Worm (Caenorhabditis elegans) whole organism, L1 larva: ENCODE results near the gene Y22D7AR.14.

Source experiments
- C34B4.2 ChIP-seq: sonication (generic microtip); optimal IDR thresholded peaks from 2 replicates; lab custom pipeline; 2017; ENCODE audit warnings: mild to moderate bottlenecking, missing genetic modification characterization, missing compliant biosample characterization
- Y116A8C.19 ChIP-seq: sonication (generic microtip); optimal IDR thresholded peaks from 2 replicates; lab custom pipeline; 2016; ENCODE audit warnings: missing compliant biosample characterization, missing genetic modification characterization, borderline replicate concordance
- aha-1 ChIP-seq: fragments of 150-350 bp; optimal IDR thresholded peaks from 2 replicates; lab custom pipeline; 2014; ENCODE audit warnings: missing biosample characterization, missing genetic modification characterization
- aly-2 ChIP-seq: fragments of 150-350 bp; optimal IDR thresholded peaks from 2 replicates; lab custom pipeline; 2014; ENCODE audit warnings: missing biosample characterization, missing genetic modification characterization
- ceh-63 ChIP-seq: fragments of 200-800 bp; sonication (Bioruptor generic); optimal IDR thresholded peaks from 2 replicates; lab custom pipeline; 2018; ENCODE audit warnings: mild to moderate bottlenecking, missing genetic modification characterization, missing compliant biosample characterization
- ceh-82 ChIP-seq, 3 experiments: fragments of 150-350 bp in 1 of 3; sonication (generic microtip) in 2 of 3; optimal IDR thresholded peaks; 2 replicates each; lab custom pipeline; 2014 to 2017; ENCODE audit warnings: missing biosample characterization in 3 of 3, missing genetic modification characterization in 3 of 3
- ceh-88 ChIP-seq: fragments of 200-800 bp; sonication (Bioruptor generic); IDR thresholded peaks from 2 replicates; pipeline ENCODE4 v1.3.6; 2022; ENCODE audit warnings: missing genetic modification characterization, missing compliant biosample characterization
- dsc-1 ChIP-seq: sonication (generic microtip); optimal IDR thresholded peaks from 2 replicates; lab custom pipeline; 2016; ENCODE audit warnings: mild to moderate bottlenecking, missing genetic modification characterization, missing compliant biosample characterization
- efl-1 ChIP-seq, 4 experiments: fragments of 150-350 bp; optimal IDR thresholded peaks in 3 of 4; peaks in 1 of 4; 1 replicate in 1 of 4; 2 replicates in 3 of 4; lab custom pipeline; 2014; ENCODE audit warnings: missing biosample characterization in 2 of 4, missing genetic modification characterization in 2 of 4, missing genetic modification reagents in 2 of 4
- egl-13 ChIP-seq: sonication (generic microtip); optimal IDR thresholded peaks from 2 replicates; lab custom pipeline; 2016; ENCODE audit warnings: missing genotype, missing genetic modification reagents, missing genetic modification characterization, missing compliant biosample characterization
- ets-5 ChIP-seq: fragments of 200-800 bp; sonication (Bioruptor generic); IDR thresholded peaks from 2 replicates; pipeline ENCODE4 v1.3.6; 2022; ENCODE audit warnings: missing genetic modification characterization, missing compliant biosample characterization
- fkh-8 ChIP-seq: sonication (generic microtip); optimal IDR thresholded peaks from 2 replicates; lab custom pipeline; 2016; ENCODE audit warnings: mild to moderate bottlenecking, missing genetic modification characterization, missing compliant biosample characterization
- grh-1 ChIP-seq: fragments of 200-800 bp; sonication (Bioruptor generic); IDR thresholded peaks from 2 replicates; pipeline ENCODE4 v1.3.6; 2022; ENCODE audit warnings: missing genetic modification reagents, missing genetic modification characterization, missing compliant biosample characterization
- hlh-17 ChIP-seq: fragments of 200-800 bp; sonication (Bioruptor generic); optimal IDR thresholded peaks from 2 replicates; lab custom pipeline; 2018; ENCODE audit warnings: missing genetic modification characterization, mild to moderate bottlenecking, missing compliant biosample characterization, moderate library complexity, borderline replicate concordance
- hpl-2 ChIP-seq: fragments of 150-350 bp; optimal IDR thresholded peaks from 2 replicates; lab custom pipeline; 2014; ENCODE audit warnings: missing biosample characterization, missing genetic modification reagents, missing genetic modification characterization
- lin-14 ChIP-seq: fragments of 200-800 bp; sonication (Bioruptor generic); optimal IDR thresholded peaks from 2 replicates; lab custom pipeline; 2018; ENCODE audit warnings: mild to moderate bottlenecking, missing genetic modification characterization, moderate library complexity, missing compliant biosample characterization
- lir-3 ChIP-seq: sonication (generic microtip); optimal IDR thresholded peaks from 2 replicates; lab custom pipeline; 2016; ENCODE audit warnings: mild to moderate bottlenecking, missing genetic modification characterization, moderate library complexity, missing compliant biosample characterization; ENCODE audit not compliant: poor library complexity
- mdl-1 ChIP-seq, 2 experiments: fragments of 150-350 bp; optimal IDR thresholded peaks; 2 replicates each; lab custom pipeline; 2014 to 2017; ENCODE audit warnings: missing biosample characterization in 2 of 2, missing genetic modification characterization in 2 of 2, inconsistent platforms in 1 of 2
- nhr-19 ChIP-seq: fragments of 200-800 bp; sonication (Bioruptor generic); conservative IDR thresholded peaks from 2 replicates; pipeline ENCODE4 v1.3.6; 2022; ENCODE audit warnings: missing genetic modification characterization, missing compliant biosample characterization
- nhr-71 ChIP-seq: sonication (generic microtip); optimal IDR thresholded peaks from 2 replicates; lab custom pipeline; 2016; ENCODE audit warnings: mild to moderate bottlenecking, missing genetic modification characterization, moderate library complexity, missing compliant biosample characterization
- nhr-77 ChIP-seq: fragments of 150-350 bp; optimal IDR thresholded peaks from 2 replicates; lab custom pipeline; 2014; ENCODE audit warnings: missing biosample characterization, missing genetic modification characterization
- nhr-85 ChIP-seq: sonication (generic microtip); peaks from one replicate; lab custom pipeline; 2016; ENCODE audit warnings: missing genetic modification characterization, inconsistent platforms, missing compliant biosample characterization
- pag-3 ChIP-seq: sonication (generic microtip); optimal IDR thresholded peaks from 2 replicates; lab custom pipeline; 2017; ENCODE audit warnings: missing genetic modification characterization, mild to moderate bottlenecking, missing compliant biosample characterization, antibody characterized with exemption, borderline replicate concordance; ENCODE audit not compliant: insufficient read depth
- pax-3 ChIP-seq: fragments of 200-800 bp; sonication (Bioruptor generic); optimal IDR thresholded peaks from 2 replicates; lab custom pipeline; 2018; ENCODE audit warnings: mild to moderate bottlenecking, missing genetic modification characterization, moderate library complexity, missing compliant biosample characterization
- unc-130 ChIP-seq: fragments of 150-350 bp; optimal IDR thresholded peaks from 2 replicates; lab custom pipeline; 2017; ENCODE audit warnings: missing biosample characterization, missing genetic modification characterization, inconsistent platforms
- unc-30 ChIP-seq: sonication (generic microtip); optimal IDR thresholded peaks from 2 replicates; lab custom pipeline; 2017; ENCODE audit warnings: missing biosample characterization, missing genetic modification characterization
- unc-62 ChIP-seq: fragments of 150-350 bp; optimal IDR thresholded peaks from 2 replicates; lab custom pipeline; 2014; ENCODE audit warnings: missing biosample characterization, missing genetic modification reagents, missing genetic modification characterization
- zip-4 ChIP-seq: fragments of 200-800 bp; sonication (Bioruptor generic); optimal IDR thresholded peaks from 2 replicates; lab custom pipeline; 2018; ENCODE audit warnings: mild to moderate bottlenecking, missing genetic modification characterization, moderate library complexity, missing compliant biosample characterization

Gene Y22D7AR.14

ce11 chrIII:1674760-1675159 is 15.1 kb downstream of the Y22D7AR.14 start:
- TF ChIP-seq ceh-88 (GFP tag; lab: Robert Waterston, UW) (no peak), aly-2 (tag; lab: Kevin White, UChicago) (no peak), mdl-1 (tag; optimal IDR thresholded peaks at IDR 0.05; lab: Kevin White, UChicago) (no peak), lin-14 (GFP tag; lab: Kevin White, UChicago) (no peak), pax-3 (tag; lab: Kevin White, UChicago) (no peak), zip-4 (GFP tag; lab: Kevin White, UChicago) (peak; percentile 4)

ce11 chrIII:1673320-1673719 is 16.5 kb downstream of the Y22D7AR.14 start:
- TF ChIP-seq nhr-77 (tag; lab: Kevin White, UChicago) = no peak
- no peak for TF ChIP-seq unc-130 (tag; lab: Kevin White, UChicago)
- no peak for TF ChIP-seq nhr-19 (GFP tag; lab: Robert Waterston, UW)
- TF ChIP-seq egl-13 = no peak

DNA sequence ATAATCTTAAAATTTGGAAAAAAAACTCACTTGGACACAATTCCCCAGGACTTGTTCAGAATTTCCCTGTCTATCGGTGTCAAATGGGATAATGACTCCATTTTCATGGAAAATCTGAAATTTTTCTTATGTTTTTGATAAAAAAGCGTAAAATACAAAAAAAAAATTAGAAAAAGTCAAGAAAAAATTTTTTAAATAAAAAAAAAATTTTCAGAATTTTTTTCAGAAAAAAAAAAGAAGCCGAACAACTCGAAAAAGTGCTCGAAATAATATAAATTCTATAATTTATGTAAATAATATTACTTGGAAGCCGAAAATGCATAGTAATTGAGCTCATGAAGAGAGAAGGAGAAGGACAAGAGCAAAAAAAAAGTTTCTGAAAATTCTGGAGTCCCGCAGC is 21.3 kb downstream of the Y22D7AR.14 start, which contains the start of gene glb-30:
Gene glb-30 (minus strand): TSS at position 101 of the 400 bp plus-strand sequence.
- no peak for TF ChIP-seq nhr-85 (tag; lab: Kevin White, UChicago)
- no peak for TF ChIP-seq hpl-2 (GFP tag; lab: Kevin White, UChicago)
- TF ChIP-seq ceh-63 (GFP tag; lab: Kevin White, UChicago) = no peak
- no peak for TF ChIP-seq ets-5 (GFP tag; lab: Robert Waterston, UW)
- no peak for TF ChIP-seq Y116A8C.19 (tag; lab: Kevin White, UChicago)
- no peak for TF ChIP-seq hlh-17
- TF ChIP-seq pag-3 (tag; lab: Kevin White, UChicago) = no peak

DNA sequence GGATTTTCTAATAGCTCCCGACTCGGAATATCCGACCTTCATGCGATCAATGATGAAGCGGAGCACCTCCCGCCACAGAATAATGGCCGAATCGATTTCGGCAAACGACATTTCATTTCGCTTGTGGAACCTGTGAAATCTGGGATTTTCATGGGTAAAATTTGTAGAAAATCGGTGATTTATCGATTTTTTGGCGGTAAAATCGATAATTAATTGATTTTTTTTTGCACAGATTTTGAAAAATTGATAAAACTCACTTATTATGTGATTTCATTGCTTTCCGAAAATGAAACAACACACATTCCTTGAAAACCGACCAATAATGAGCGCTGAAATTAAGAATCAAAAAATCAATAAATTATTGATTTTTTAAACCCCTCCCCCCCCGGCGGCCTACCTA is 22.9 kb downstream of the Y22D7AR.14 start:
- TF ChIP-seq grh-1 (GFP tag; lab: Robert Waterston, UW) (0 out of 2 replicates have a peak, but pooled peaks have one; percentile 16), nhr-85 (tag; lab: Kevin White, UChicago) (peak; percentile 32), mdl-1 (tag; optimal IDR thresholded peaks at IDR 0.05; lab: Kevin White, UChicago) (no peak)
- TF ChIP-seq, all 84 proteins: peak for 2

ce11 chrIII:1665799-1666308 is 24.0 kb downstream of the Y22D7AR.14 start, which contains the start of gene Y22D7AR.3:
TSS of gene Y22D7AR.3 (minus strand) at chrIII:1665849.
- TF ChIP-seq nhr-71 (no peak), efl-1 (optimal IDR thresholded peaks at IDR 0.05; lab: Kevin White, UChicago) (no peak), efl-1 (GFP tag; optimal IDR thresholded peaks at IDR 0.05 in 1 of 2; lab: Kevin White, UChicago) (peak in 1 of 2 experiments; percentile 72)

- TF ChIP-seq C34B4.2 (tag; lab: Kevin White, UChicago) = no peak
- TF ChIP-seq lir-3 (tag; lab: Kevin White, UChicago) = no peak
- TF ChIP-seq unc-130 (tag; lab: Kevin White, UChicago) = no peak
- no peak for TF ChIP-seq aha-1 (tag; lab: Kevin White, UChicago)
- TF ChIP-seq dsc-1 = no peak
- no peak for TF ChIP-seq unc-30 (tag; lab: Kevin White, UChicago)
- TF ChIP-seq fkh-8 (tag; lab: Kevin White, UChicago) = no peak
- no peak for TF ChIP-seq nhr-71
- TF ChIP-seq ceh-82 (tag; optimal IDR thresholded peaks at IDR 0.05; lab: Kevin White, UChicago) = no peak
- TF ChIP-seq pag-3 (tag; lab: Kevin White, UChicago) = no peak
- TF ChIP-seq unc-62 (GFP tag; lab: Kevin White, UChicago) = no peak
- TF ChIP-seq, all 84 proteins: peak for 0
Observed at ce11 chrIII:1665373-1665772, 24.5 kb downstream of the Y22D7AR.14 start.
